Worm (Caenorhabditis elegans): ENCODE data around the gene T20D4.19.

T20D4.19 gene

ce11 chrV:3449810-3450209, 18.4 kb upstream of the T20D4.19 start:
- TF ChIP-seq chd-7 (tag; optimal IDR thresholded peaks at IDR 0.05), result no peak
- no peak for TF ChIP-seq somi-1 (GFP tag; optimal IDR thresholded peaks at IDR 0.05)
- no peak for TF ChIP-seq hsf-1 (GFP tag; IDR thresholded peaks at IDR 0.05)
- no peak for TF ChIP-seq gei-17 (GFP tag; optimal IDR thresholded peaks at IDR 0.05)
- TF ChIP-seq ekl-4 (GFP tag; IDR thresholded peaks at IDR 0.05), result no peak
- TF ChIP-seq nhr-80 (tag; optimal IDR thresholded peaks at IDR 0.05), result no peak
- TF ChIP-seq snpc-3.4 (tag; optimal IDR thresholded peaks at IDR 0.05), result no peak
- TF ChIP-seq D2030.7 (GFP tag; IDR thresholded peaks at IDR 0.05), result no peak
- no peak for TF ChIP-seq dox-1 (GFP tag; IDR thresholded peaks at IDR 0.05)
- no peak for TF ChIP-seq lin-54 (GFP tag; optimal IDR thresholded peaks at IDR 0.05)
- no peak for TF ChIP-seq bed-2 (GFP tag; IDR thresholded peaks at IDR 0.05)
- TF ChIP-seq akir-1 (GFP tag; optimal IDR thresholded peaks at IDR 0.05), result no peak
- no peak for TF ChIP-seq fkh-3 (tag; optimal IDR thresholded peaks at IDR 0.05)
- TF ChIP-seq F55B11.4 (tag; optimal IDR thresholded peaks at IDR 0.05; ENCODE audit: borderline replicate concordance, insufficient read depth), result no peak
- TF ChIP-seq bed-1 (GFP tag; IDR thresholded peaks at IDR 0.05), result no peak

ce11 chrV:3445090-3445832, 13.8 kb upstream of the T20D4.19 start:
- TF ChIP-seq hrde-1 (tag; optimal IDR thresholded peaks at IDR 0.05; ENCODE audit: borderline replicate concordance) (no peak), F10E7.11 (tag; optimal IDR thresholded peaks at IDR 0.05) (no peak), lin-26 (GFP tag; IDR thresholded peaks at IDR 0.05) (0 out of 2 replicates have a peak, but pooled peaks have one; percentile 45), cebp-2 (GFP tag; IDR thresholded peaks at IDR 0.05) (no peak)

- TF ChIP-seq efl-1 (GFP tag; optimal IDR thresholded peaks at IDR 0.05) (no peak), dox-1 (GFP tag; IDR thresholded peaks at IDR 0.05) (no peak), pbrm-1 (GFP tag; IDR thresholded peaks at IDR 0.05) (no peak), sptf-2 (GFP tag; optimal IDR thresholded peaks at IDR 0.05) (no peak), fkh-3 (tag; optimal IDR thresholded peaks at IDR 0.05) (no peak), ets-4 (GFP tag; optimal IDR thresholded peaks at IDR 0.05) (no peak), sea-2 (GFP tag; IDR thresholded peaks at IDR 0.05) (no peak), unc-130 (GFP tag; optimal IDR thresholded peaks at IDR 0.05) (no peak), snpc-4 (GFP tag; optimal IDR thresholded peaks at IDR 0.05) (no peak), snpc-4 (tag; optimal IDR thresholded peaks at IDR 0.05) (no peak), sdz-38 (tag; optimal IDR thresholded peaks at IDR 0.05) (no peak)
Measured at ce11 chrV:3444777-3445089, 13.3 kb upstream of the T20D4.19 start, which contains the start of gene cfz-2. cfz-2 (minus strand) TSS chrV:3444877.

ce11 chrV:3442609-3443008, 11.2 kb upstream of the T20D4.19 start:
- TF ChIP-seq dpl-1 (GFP tag; optimal IDR thresholded peaks at IDR 0.05), result no peak
- no peak for TF ChIP-seq bed-1 (GFP tag; IDR thresholded peaks at IDR 0.05)
- no peak for TF ChIP-seq xnd-1 (tag; optimal IDR thresholded peaks at IDR 0.05)
- no peak for TF ChIP-seq tlf-1 (GFP tag; optimal IDR thresholded peaks at IDR 0.05)
- TF ChIP-seq hrde-1 (tag; optimal IDR thresholded peaks at IDR 0.05; ENCODE audit: borderline replicate concordance), result no peak
- no peak for TF ChIP-seq hmg-20 (GFP tag; IDR thresholded peaks at IDR 0.05)

- TF ChIP-seq madf-10 (tag; optimal IDR thresholded peaks at IDR 0.05) (no peak), F23B12.7 (tag; optimal IDR thresholded peaks at IDR 0.05; ENCODE audit: insufficient read depth) (no peak), ZK185.1 (tag; optimal IDR thresholded peaks at IDR 0.05; ENCODE audit: poor library complexity, severe bottlenecking) (no peak), tlf-1 (GFP tag; optimal IDR thresholded peaks at IDR 0.05) (no peak), hmg-1.2 (GFP tag; IDR thresholded peaks at IDR 0.05) (no peak), Y56A3A.18 (GFP tag; IDR thresholded peaks at IDR 0.05) (no peak), lin-40 (tag; optimal IDR thresholded peaks at IDR 0.05) (no peak), ceh-40 (GFP tag; IDR thresholded peaks at IDR 0.05) (no peak), hsf-1 (GFP tag; IDR thresholded peaks at IDR 0.05) (no peak)
Measured at ce11 chrV:3428697-3429096, 2.7 kb downstream of the T20D4.19 start, which contains the start of gene srab-20. srab-20 (plus strand) TSS chrV:3428997.

Data from whole organism, young adult.